Fruit fly (Drosophila melanogaster): ENCODE results near the gene CG17192.

The CG17192 gene

DNA sequence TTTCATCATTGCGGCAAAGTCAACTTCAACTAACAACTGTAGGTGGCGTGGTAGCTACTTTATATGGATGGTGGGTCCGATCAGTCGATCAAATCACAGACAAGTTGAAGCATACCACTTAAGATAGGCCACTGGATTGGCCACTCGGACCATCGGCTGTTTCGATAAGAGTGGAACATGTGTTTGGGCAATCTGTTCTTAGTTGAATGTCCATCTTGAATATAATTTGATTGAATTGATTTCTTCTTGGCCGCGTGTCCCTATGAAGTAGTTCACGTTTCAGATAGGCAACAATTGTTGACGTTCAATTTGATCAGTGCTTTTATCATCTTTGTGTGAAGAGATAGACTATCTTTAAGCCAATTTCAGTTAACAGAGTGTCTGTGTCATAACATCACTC lies 11.1 kb downstream of the CG17192 start, which contains the start of gene CG6295:
TSS of gene CG6295 (minus strand) at position 34 of the 400 bp plus-strand sequence.
- TF ChIP-seq CG11617 (GFP tag; optimal IDR thresholded peaks at IDR 0.05) (no peak), CG12768 (GFP tag; optimal IDR thresholded peaks at IDR 0.05) (no peak), toe (GFP tag; optimal IDR thresholded peaks at IDR 0.05) (no peak), Mnt (GFP tag; optimal IDR thresholded peaks at IDR 0.05) (no peak), CG1620 (GFP tag; optimal IDR thresholded peaks at IDR 0.05) (no peak), pad (GFP tag; optimal IDR thresholded peaks at IDR 0.05) (no peak), ovo (GFP tag; optimal IDR thresholded peaks at IDR 0.05) (no peak), CG14711 (tag; optimal IDR thresholded peaks at IDR 0.05) (no peak), kay (GFP tag; ENCODE audit: borderline replicate concordance) (no peak), cic (GFP tag; optimal IDR thresholded peaks at IDR 0.05) (no peak), cnc (optimal IDR thresholded peaks at IDR 0.05) (no peak), Hr96 (GFP tag; optimal IDR thresholded peaks at IDR 0.05) (no peak), CG33017 (tag; optimal IDR thresholded peaks at IDR 0.05) (no peak), CG7045 (GFP tag; optimal IDR thresholded peaks at IDR 0.05) (no peak), bab1 (GFP tag; optimal IDR thresholded peaks at IDR 0.05) (no peak), tj (GFP tag; optimal IDR thresholded peaks at IDR 0.05) (no peak)

DNA sequence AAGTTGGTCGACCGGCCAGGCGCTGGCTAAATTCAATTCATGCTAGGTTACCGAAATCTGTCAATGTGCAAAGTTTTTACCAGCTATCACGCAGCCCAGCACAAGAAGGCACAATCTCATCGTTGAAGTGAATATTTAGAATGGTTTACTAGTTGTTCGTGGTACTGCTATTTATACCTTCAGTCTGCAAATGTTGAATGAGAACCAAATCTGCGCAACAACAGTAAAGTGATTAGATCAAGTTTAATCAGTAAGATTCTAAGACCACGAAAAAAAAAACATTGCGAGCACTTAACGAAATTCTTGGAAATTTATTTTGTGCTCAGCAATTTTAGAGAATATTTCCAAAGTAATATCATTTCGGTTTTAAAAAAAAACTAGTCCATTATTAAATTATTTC lies 12.7 kb downstream of the CG17192 start, which contains the start of gene CG6296:
TSS of gene CG6296 (minus strand) at position 132 of the 400 bp plus-strand sequence.
- TF ChIP-seq CG1620 (GFP tag; optimal IDR thresholded peaks at IDR 0.05), result no peak
- TF ChIP-seq CG11617 (GFP tag; optimal IDR thresholded peaks at IDR 0.05), result no peak
- TF ChIP-seq cnc (optimal IDR thresholded peaks at IDR 0.05), result no peak
- TF ChIP-seq pad (GFP tag; optimal IDR thresholded peaks at IDR 0.05), result no peak
- TF ChIP-seq CG5204 (GFP tag; optimal IDR thresholded peaks at IDR 0.05), result no peak
- no peak for TF ChIP-seq Clk (GFP tag; optimal IDR thresholded peaks at IDR 0.05)
- no peak for TF ChIP-seq CG7045 (GFP tag; optimal IDR thresholded peaks at IDR 0.05)
- TF ChIP-seq toe (GFP tag; optimal IDR thresholded peaks at IDR 0.05), result no peak
- no peak for TF ChIP-seq ovo (GFP tag; optimal IDR thresholded peaks at IDR 0.05)

DNA sequence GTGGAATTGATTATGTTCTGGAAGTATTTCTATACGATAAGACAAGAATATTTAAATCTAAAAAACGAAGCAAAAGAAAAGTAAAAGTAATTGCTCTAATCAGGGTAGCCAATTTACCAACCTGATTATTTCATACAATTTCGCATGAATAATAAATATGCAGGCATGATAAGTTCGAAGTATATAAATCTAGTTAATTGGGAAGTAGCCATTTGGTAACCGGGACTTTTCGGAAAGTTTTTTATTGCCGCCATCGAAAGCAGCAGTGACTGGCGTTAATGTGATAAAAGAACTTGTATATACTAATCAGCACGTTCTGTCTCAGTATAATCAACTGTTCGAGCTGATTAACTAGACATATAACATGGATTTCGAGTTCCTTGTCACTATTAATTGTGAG lies 15.3 kb downstream of the CG17192 start:
- TF ChIP-seq cnc (optimal IDR thresholded peaks at IDR 0.05) (no peak), Crg-1 (GFP tag; optimal IDR thresholded peaks at IDR 0.05) (no peak), CG14711 (tag; optimal IDR thresholded peaks at IDR 0.05) (no peak), CG33017 (tag; optimal IDR thresholded peaks at IDR 0.05) (no peak), Clk (GFP tag; optimal IDR thresholded peaks at IDR 0.05) (no peak), Hr96 (GFP tag; optimal IDR thresholded peaks at IDR 0.05) (no peak), CG5204 (GFP tag; optimal IDR thresholded peaks at IDR 0.05) (no peak), pad (GFP tag; optimal IDR thresholded peaks at IDR 0.05) (no peak), toe (GFP tag; optimal IDR thresholded peaks at IDR 0.05) (no peak), CG12768 (GFP tag; optimal IDR thresholded peaks at IDR 0.05) (no peak), kay (GFP tag; ENCODE audit: borderline replicate concordance) (no peak), CG7101 (tag; optimal IDR thresholded peaks at IDR 0.05) (no peak), CG7045 (GFP tag; optimal IDR thresholded peaks at IDR 0.05) (no peak), ovo (GFP tag; optimal IDR thresholded peaks at IDR 0.05) (no peak), Mnt (GFP tag; optimal IDR thresholded peaks at IDR 0.05) (no peak), cic (GFP tag; optimal IDR thresholded peaks at IDR 0.05) (no peak), CG1620 (GFP tag; optimal IDR thresholded peaks at IDR 0.05) (no peak), CG11617 (GFP tag; optimal IDR thresholded peaks at IDR 0.05) (no peak)

DNA sequence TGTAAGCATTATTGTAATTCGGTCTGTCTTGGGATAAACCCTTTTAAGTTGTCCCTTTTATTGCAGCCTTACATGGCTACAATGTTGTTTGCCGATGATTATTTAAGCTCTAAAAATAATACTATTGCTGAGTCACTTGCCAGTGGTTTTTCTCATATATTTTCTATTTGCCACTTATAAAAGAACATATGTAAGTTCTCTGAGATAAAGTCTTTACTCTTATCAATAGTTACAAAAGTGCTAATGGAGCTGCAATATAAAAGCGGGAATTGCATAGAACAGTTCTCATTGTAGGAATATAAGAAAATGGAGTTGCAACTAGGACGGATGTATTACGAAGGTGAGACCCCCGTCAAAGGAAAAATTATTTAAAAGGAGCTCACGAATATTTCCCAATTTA lies 18.6 kb downstream of the CG17192 start, which contains the start of gene CG31077:
TSS of gene CG31077 (plus strand) at position 301 of the 400 bp plus-strand sequence.
- no peak for TF ChIP-seq tj (GFP tag; optimal IDR thresholded peaks at IDR 0.05)
- TF ChIP-seq toe (GFP tag; optimal IDR thresholded peaks at IDR 0.05), result no peak
- TF ChIP-seq Crg-1 (GFP tag; optimal IDR thresholded peaks at IDR 0.05), result no peak
- no peak for TF ChIP-seq CG1620 (GFP tag; optimal IDR thresholded peaks at IDR 0.05)
- TF ChIP-seq Clk (GFP tag; optimal IDR thresholded peaks at IDR 0.05), result no peak
- TF ChIP-seq CG12768 (GFP tag; optimal IDR thresholded peaks at IDR 0.05), result no peak
- no peak for TF ChIP-seq CG5204 (GFP tag; optimal IDR thresholded peaks at IDR 0.05)
- TF ChIP-seq bab1 (GFP tag; optimal IDR thresholded peaks at IDR 0.05), result no peak
- no peak for TF ChIP-seq Mnt (GFP tag; optimal IDR thresholded peaks at IDR 0.05)
- TF ChIP-seq cic (GFP tag; optimal IDR thresholded peaks at IDR 0.05), result no peak
- TF ChIP-seq Hr96 (GFP tag; optimal IDR thresholded peaks at IDR 0.05), result no peak
- TF ChIP-seq CG33017 (tag; optimal IDR thresholded peaks at IDR 0.05), result no peak

DNA sequence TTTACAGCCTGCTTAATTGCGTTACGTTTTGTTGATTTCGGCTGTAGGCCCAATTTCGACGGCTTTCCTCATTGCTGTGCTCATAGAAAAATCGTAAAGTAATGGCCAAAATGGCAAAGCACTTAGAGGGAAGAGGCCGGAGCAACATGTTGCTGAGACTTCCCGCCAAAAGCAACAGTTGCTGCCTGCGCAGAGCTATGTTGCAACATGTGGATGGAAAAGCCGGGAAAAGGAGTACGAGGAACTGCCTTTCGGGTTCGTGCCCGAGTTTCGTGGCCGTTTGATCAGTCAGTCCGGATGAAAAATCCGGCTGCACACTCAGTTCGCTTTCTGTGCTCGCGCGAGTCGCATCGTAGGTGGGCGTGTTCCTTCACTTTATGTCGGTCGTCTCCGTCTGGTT lies 21.4 kb downstream of the CG17192 start, which contains the start of gene RYa-R:
TSS of gene RYa-R (plus strand) at position 339 of the 400 bp plus-strand sequence.
- TF ChIP-seq Hr96 (GFP tag; optimal IDR thresholded peaks at IDR 0.05), result no peak
- TF ChIP-seq CG7101 (tag; optimal IDR thresholded peaks at IDR 0.05), result no peak
- TF ChIP-seq Clk (GFP tag; optimal IDR thresholded peaks at IDR 0.05), result no peak
- no peak for TF ChIP-seq CG5204 (GFP tag; optimal IDR thresholded peaks at IDR 0.05)

DNA sequence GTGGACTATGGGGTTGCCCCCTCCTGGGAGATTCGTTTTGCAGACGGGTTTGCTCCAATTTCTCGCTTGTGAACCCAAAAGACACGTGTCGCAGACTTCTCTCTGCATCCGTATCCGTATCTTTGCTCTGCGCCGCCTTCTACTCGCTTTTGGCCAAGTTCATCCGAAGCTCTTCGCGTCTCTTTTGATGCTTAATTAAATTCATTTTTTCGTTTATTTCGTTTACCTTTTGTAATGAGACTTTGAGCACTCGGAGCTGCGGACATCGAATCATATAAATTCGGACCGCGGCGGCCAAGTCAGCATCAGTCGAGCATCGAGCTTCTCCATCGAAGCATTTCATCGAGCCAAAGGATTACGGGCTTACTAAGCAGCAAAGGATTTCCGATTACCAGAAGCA lies 23.6 kb downstream of the CG17192 start, which contains the start of gene TwdlC:
TSS of gene TwdlC (plus strand) at position 301 of the 400 bp plus-strand sequence.
- TF ChIP-seq CG14711 (tag; optimal IDR thresholded peaks at IDR 0.05) (no peak), ovo (GFP tag; optimal IDR thresholded peaks at IDR 0.05) (no peak), Mnt (GFP tag; optimal IDR thresholded peaks at IDR 0.05) (no peak), CG1620 (GFP tag; optimal IDR thresholded peaks at IDR 0.05) (no peak), CG7101 (tag; optimal IDR thresholded peaks at IDR 0.05) (no peak), CG7045 (GFP tag; optimal IDR thresholded peaks at IDR 0.05) (no peak), CG33017 (tag; optimal IDR thresholded peaks at IDR 0.05) (no peak), tj (GFP tag; optimal IDR thresholded peaks at IDR 0.05) (no peak), Hr96 (GFP tag; optimal IDR thresholded peaks at IDR 0.05) (no peak), Clk (GFP tag; optimal IDR thresholded peaks at IDR 0.05) (no peak), cic (GFP tag; optimal IDR thresholded peaks at IDR 0.05) (no peak), cnc (optimal IDR thresholded peaks at IDR 0.05) (no peak), bab1 (GFP tag; optimal IDR thresholded peaks at IDR 0.05) (no peak), Crg-1 (GFP tag; optimal IDR thresholded peaks at IDR 0.05) (no peak)
